Worm (Caenorhabditis elegans) whole organism, L4 larva: ENCODE results near the gene gbb-1.

Experiments used
- F37D6.2 ChIP-seq: sonication (generic microtip); optimal IDR thresholded peaks from 2 replicates; lab custom pipeline; 2016; ENCODE audit warnings: mild to moderate bottlenecking, missing genetic modification characterization, missing compliant biosample characterization
- F49E8.2 ChIP-seq: sonication (generic microtip); optimal IDR thresholded peaks from 2 replicates; lab custom pipeline; 2016; ENCODE audit warnings: missing compliant biosample characterization, mild to moderate bottlenecking, missing genetic modification characterization, borderline replicate concordance
- R02D3.7 ChIP-seq: fragments of 150-350 bp; sonication (generic microtip); optimal IDR thresholded peaks from 3 replicates; lab custom pipeline; 2014; ENCODE audit warnings: missing biosample characterization, missing genetic modification characterization
- T20F7.1 ChIP-seq: fragments of 200-800 bp; sonication (Bioruptor generic); optimal IDR thresholded peaks from 2 replicates; lab custom pipeline; 2018; ENCODE audit warnings: mild to moderate bottlenecking, missing genetic modification characterization, missing compliant biosample characterization
- Y5F2A.4 ChIP-seq: fragments of 200-800 bp; sonication (Bioruptor generic); optimal IDR thresholded peaks from 2 replicates; lab custom pipeline; 2018; ENCODE audit warnings: mild to moderate bottlenecking, missing genetic modification characterization, missing compliant biosample characterization
- Y75B8A.6 ChIP-seq: fragments of 200-800 bp; sonication (Bioruptor generic); IDR thresholded peaks from 2 replicates; pipeline ENCODE4 v1.3.6; 2022; ENCODE audit warnings: missing genetic modification reagents, missing genetic modification characterization, missing compliant biosample characterization
- aha-1 ChIP-seq: fragments of 150-350 bp; peaks from one replicate; lab custom pipeline; 2014; ENCODE audit warnings: missing biosample characterization, missing genetic modification characterization
- aly-2 ChIP-seq: sonication (generic microtip); optimal IDR thresholded peaks from 2 replicates; lab custom pipeline; 2018; ENCODE audit warnings: missing biosample characterization, missing genetic modification characterization
- arid-1 ChIP-seq: fragments of 200-800 bp; sonication (Bioruptor generic); conservative IDR thresholded peaks from 2 replicates; pipeline ENCODE4 v1.3.6; 2022; ENCODE audit warnings: missing genetic modification reagents, missing genetic modification characterization, missing compliant biosample characterization
- attf-4 ChIP-seq: sonication (generic microtip); optimal IDR thresholded peaks from 3 replicates; lab custom pipeline; 2017; ENCODE audit warnings: missing biosample characterization, missing genetic modification characterization
- ceh-20 ChIP-seq: fragments of 200-800 bp; sonication (Bioruptor generic); IDR thresholded peaks from 2 replicates; pipeline ENCODE4 v1.3.6; 2022; ENCODE audit warnings: missing genetic modification reagents, missing genetic modification characterization, missing compliant biosample characterization
- ceh-32 ChIP-seq: sonication (generic microtip); optimal IDR thresholded peaks from 2 replicates; lab custom pipeline; 2016; ENCODE audit warnings: mild to moderate bottlenecking, missing genetic modification characterization, missing compliant biosample characterization; ENCODE audit not compliant: poor library complexity
- ceh-44 ChIP-seq: fragments of 200-800 bp; sonication (Bioruptor generic); IDR thresholded peaks from 2 replicates; pipeline ENCODE4 v1.3.6; 2022; ENCODE audit warnings: missing genetic modification reagents, missing genetic modification characterization, missing compliant biosample characterization
- ceh-82 ChIP-seq: sonication (generic microtip); optimal IDR thresholded peaks from 2 replicates; lab custom pipeline; 2017; ENCODE audit warnings: missing biosample characterization, missing genetic modification characterization
- daf-16 ChIP-seq, 3 experiments: sonication (generic microtip); optimal IDR thresholded peaks; 2 replicates each; lab custom pipeline; 2016 to 2017; ENCODE audit warnings: missing genetic modification characterization in 3 of 3, missing genetic modification reagents in 3 of 3, mild to moderate bottlenecking in 2 of 3, missing compliant biosample characterization in 2 of 3, missing biosample characterization in 1 of 3, moderate library complexity in 1 of 3
- daf-19 ChIP-seq: fragments of 200-800 bp; sonication (Bioruptor generic); conservative IDR thresholded peaks from 2 replicates; pipeline ENCODE4 v1.3.6; 2022; ENCODE audit warnings: missing genetic modification characterization, missing compliant biosample characterization
- dmd-6 ChIP-seq: fragments of 200-800 bp; sonication (Bioruptor generic); IDR thresholded peaks from 2 replicates; pipeline ENCODE4 v1.3.6; 2022; ENCODE audit warnings: missing genetic modification reagents, missing genetic modification characterization, missing compliant biosample characterization
- dmd-8 ChIP-seq: fragments of 200-800 bp; sonication (Bioruptor generic); IDR thresholded peaks from 2 replicates; pipeline ENCODE4 v1.3.6; 2022; ENCODE audit warnings: missing genetic modification characterization, missing compliant biosample characterization
- dpl-1 ChIP-seq: fragments of 150-350 bp; optimal IDR thresholded peaks from 2 replicates; lab custom pipeline; 2014; ENCODE audit warnings: missing biosample characterization, missing genetic modification reagents, missing genetic modification characterization
- duxl-1 ChIP-seq: sonication (generic microtip); optimal IDR thresholded peaks from 2 replicates; lab custom pipeline; 2016; ENCODE audit warnings: mild to moderate bottlenecking, missing genetic modification characterization, moderate library complexity, missing compliant biosample characterization; ENCODE audit not compliant: poor library complexity
- dve-1 ChIP-seq: sonication (generic microtip); optimal IDR thresholded peaks from 2 replicates; lab custom pipeline; 2017; ENCODE audit warnings: antibody characterized with exemption, mild to moderate bottlenecking, missing genetic modification characterization, missing compliant biosample characterization; ENCODE audit not compliant: insufficient read depth
- egl-27 ChIP-seq: sonication (generic microtip); optimal IDR thresholded peaks from 3 replicates; lab custom pipeline; 2017; ENCODE audit warnings: missing biosample characterization, missing genetic modification reagents, missing genetic modification characterization
- egl-43 ChIP-seq: fragments of 200-800 bp; sonication (Bioruptor generic); IDR thresholded peaks from 2 replicates; pipeline ENCODE4 v1.3.6; 2022; ENCODE audit warnings: missing genetic modification reagents, missing genetic modification characterization, missing compliant biosample characterization
- fos-1 ChIP-seq: fragments of 150-350 bp; optimal IDR thresholded peaks from 2 replicates; lab custom pipeline; 2014; ENCODE audit warnings: missing biosample characterization, missing genetic modification characterization
- hif-1 ChIP-seq, 2 experiments: sonication (generic microtip); optimal IDR thresholded peaks; 2 replicates each; lab custom pipeline; 2016 to 2017; ENCODE audit warnings: missing compliant biosample characterization in 2 of 2, missing genetic modification characterization in 2 of 2, missing genetic modification reagents in 2 of 2, missing genotype in 2 of 2, mild to moderate bottlenecking in 1 of 2
- hlh-30 ChIP-seq: sonication (generic microtip); optimal IDR thresholded peaks from 2 replicates; lab custom pipeline; 2017; ENCODE audit warnings: antibody characterized with exemption, mild to moderate bottlenecking, missing genetic modification characterization, missing compliant biosample characterization; ENCODE audit not compliant: insufficient read depth
- hmg-1.1 ChIP-seq: fragments of 200-800 bp; sonication (Bioruptor generic); IDR thresholded peaks from 2 replicates; pipeline ENCODE4 v1.3.6; 2022; ENCODE audit warnings: missing genetic modification reagents, missing genetic modification characterization, missing compliant biosample characterization
- lin-1 ChIP-seq: fragments of 200-800 bp; sonication (Bioruptor generic); IDR thresholded peaks from 2 replicates; pipeline ENCODE4 v1.3.6; 2022; ENCODE audit warnings: missing genetic modification reagents, missing genetic modification characterization, missing compliant biosample characterization
- lsy-2 ChIP-seq, 2 experiments: fragments of 150-350 bp in 1 of 2; sonication (generic microtip) in 1 of 2; optimal IDR thresholded peaks; 2 replicates each; lab custom pipeline; 2014 to 2017; ENCODE audit warnings: missing biosample characterization in 2 of 2, missing genetic modification characterization in 2 of 2
- madf-9 ChIP-seq: fragments of 200-800 bp; sonication (Bioruptor generic); conservative IDR thresholded peaks from 2 replicates; pipeline ENCODE4 v1.3.6; 2022; ENCODE audit warnings: missing genetic modification reagents, missing genetic modification characterization, missing compliant biosample characterization
- mdl-1 ChIP-seq, 2 experiments: fragments of 150-350 bp in 1 of 2; sonication (generic microtip) in 1 of 2; optimal IDR thresholded peaks; 2 replicates each; lab custom pipeline; 2014 to 2017; ENCODE audit warnings: missing biosample characterization in 2 of 2, missing genetic modification characterization in 2 of 2
- mxl-2 ChIP-seq: fragments of 200-800 bp; sonication (Bioruptor generic); conservative IDR thresholded peaks from 2 replicates; pipeline ENCODE4 v1.3.6; 2022; ENCODE audit warnings: missing genetic modification reagents, missing genetic modification characterization, missing compliant biosample characterization
- mxl-3 ChIP-seq: fragments of 200-800 bp; sonication (Bioruptor generic); optimal IDR thresholded peaks from 2 replicates; lab custom pipeline; 2018; ENCODE audit warnings: mild to moderate bottlenecking, missing genetic modification characterization, missing compliant biosample characterization
- nhr-10 ChIP-seq: fragments of 150-350 bp; optimal IDR thresholded peaks from 2 replicates; lab custom pipeline; 2014; ENCODE audit warnings: missing biosample characterization, missing genetic modification characterization
- nhr-11 ChIP-seq: fragments of 150-350 bp; optimal IDR thresholded peaks from 2 replicates; lab custom pipeline; 2014; ENCODE audit warnings: missing biosample characterization, missing genetic modification characterization
- nhr-111 ChIP-seq: fragments of 200-800 bp; sonication (Bioruptor generic); optimal IDR thresholded peaks from 2 replicates; lab custom pipeline; 2018; ENCODE audit warnings: mild to moderate bottlenecking, missing genetic modification characterization, missing compliant biosample characterization
- nhr-76 ChIP-seq: fragments of 150-350 bp; optimal IDR thresholded peaks from 2 replicates; lab custom pipeline; 2014; ENCODE audit warnings: missing biosample characterization, missing genetic modification characterization
- nhr-77 ChIP-seq: fragments of 150-350 bp; optimal IDR thresholded peaks from 2 replicates; lab custom pipeline; 2014; ENCODE audit warnings: missing biosample characterization, missing genetic modification characterization
- pha-4 ChIP-seq, 2 experiments: fragments of 150-350 bp in 1 of 2; fragments of 200-800 bp in 1 of 2; sonication (Bioruptor generic) in 1 of 2; IDR thresholded peaks in 1 of 2; optimal IDR thresholded peaks in 1 of 2; 2 replicates each; pipeline versions ENCODE4 v1.3.6 to Lab custom; 2014 to 2022; ENCODE audit warnings: missing genetic modification characterization in 2 of 2, missing genetic modification reagents in 2 of 2, missing biosample characterization in 1 of 2, missing compliant biosample characterization in 1 of 2
- snpc-4 ChIP-seq: fragments of 150-350 bp; optimal IDR thresholded peaks from 2 replicates; lab custom pipeline; 2014; ENCODE audit warnings: missing biosample characterization, missing genetic modification characterization
- spr-1 ChIP-seq: sonication (generic microtip); optimal IDR thresholded peaks from 2 replicates; lab custom pipeline; 2016; ENCODE audit warnings: mild to moderate bottlenecking, missing genetic modification characterization, missing compliant biosample characterization
- spr-3 ChIP-seq: fragments of 200-800 bp; sonication (Bioruptor generic); optimal IDR thresholded peaks from 2 replicates; lab custom pipeline; 2018; ENCODE audit warnings: mild to moderate bottlenecking, missing genetic modification characterization, missing compliant biosample characterization
- unc-39 ChIP-seq: sonication (generic microtip); optimal IDR thresholded peaks from 2 replicates; lab custom pipeline; 2017; ENCODE audit warnings: missing biosample characterization, missing genetic modification characterization
- unc-62 ChIP-seq, 3 experiments: fragments of 150-350 bp in 1 of 3; sonication (generic microtip); optimal IDR thresholded peaks in 2 of 3; peaks in 1 of 3; 1 replicate in 1 of 3; 2 replicates in 2 of 3; lab custom pipeline; 2014 to 2017; ENCODE audit warnings: missing biosample characterization in 3 of 3, missing genetic modification characterization in 3 of 3, missing genetic modification reagents in 3 of 3, missing genotype in 1 of 3
- vab-7 ChIP-seq: fragments of 200-800 bp; sonication (Bioruptor generic); IDR thresholded peaks from 2 replicates; pipeline ENCODE4 v1.3.6; 2022; ENCODE audit warnings: missing genetic modification reagents, missing genetic modification characterization, missing compliant biosample characterization
- zag-1 ChIP-seq: fragments of 150-350 bp; optimal IDR thresholded peaks from 2 replicates; lab custom pipeline; 2014; ENCODE audit warnings: missing biosample characterization, missing genetic modification characterization
- zfp-3 ChIP-seq: fragments of 200-800 bp; sonication (Bioruptor generic); conservative IDR thresholded peaks from 2 replicates; pipeline ENCODE4 v1.3.6; 2022; ENCODE audit warnings: missing genetic modification reagents, missing genetic modification characterization, missing compliant biosample characterization
- zip-11 ChIP-seq: fragments of 200-800 bp; sonication (Bioruptor generic); IDR thresholded peaks from 2 replicates; pipeline ENCODE4 v1.3.6; 2022; ENCODE audit warnings: missing genetic modification characterization, missing compliant biosample characterization

gbb-1 gene

DNA sequence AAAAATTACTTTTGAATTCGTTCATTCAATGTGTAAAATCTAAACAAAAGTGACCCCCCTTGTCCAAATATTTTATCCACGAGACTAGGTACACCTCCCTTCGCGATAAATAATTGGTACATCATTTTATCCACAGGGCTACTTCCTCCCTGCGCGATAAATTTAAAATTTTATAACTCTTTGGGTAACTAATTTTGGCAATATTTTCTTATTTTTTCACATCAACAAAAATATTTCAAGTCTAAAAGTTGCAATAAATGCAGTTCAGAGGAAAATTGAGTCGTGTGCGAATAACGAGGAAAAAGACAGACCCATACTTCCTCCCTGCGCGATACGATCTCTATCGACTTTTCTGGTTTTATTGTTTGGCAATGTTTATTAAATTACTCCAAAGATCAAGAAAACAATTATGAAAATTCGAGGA is 39.3 kb downstream of the gbb-1 start (continued):
- TF ChIP-seq nhr-76 (tag; lab: Kevin White, UChicago) (peak; percentile 90), egl-43 (GFP tag; lab: Robert Waterston, UW) (peak; percentile 97), madf-9 (peak; percentile 97), unc-39 (no peak), F49E8.2 (tag; lab: Kevin White, UChicago) (peak; percentile 54), mdl-1 (tag; optimal IDR thresholded peaks at IDR 0.05; lab: Kevin White, UChicago) (peak; percentile 90 to 94), snpc-4 (tag; lab: Kevin White, UChicago) (peak; percentile 15), nhr-77 (tag; lab: Kevin White, UChicago) (peak; percentile 99), egl-27 (tag; lab: Kevin White, UChicago) (peak; percentile 100), aly-2 (tag; lab: Kevin White, UChicago) (no peak), duxl-1 (tag; lab: Kevin White, UChicago) (peak; percentile 99), zfp-3 (GFP tag; lab: Robert Waterston, UW) (peak; percentile 94), spr-1 (peak; percentile 98), unc-62 (GFP tag; optimal IDR thresholded peaks at IDR 0.05 in 1 of 2; lab: Kevin White, UChicago) (peak; percentile 87 to 99), unc-62 (tag; optimal IDR thresholded peaks at IDR 0.05; lab: Kevin White, UChicago) (peak; percentile 81), mxl-2 (GFP tag; lab: Robert Waterston, UW) (peak; percentile 84), attf-4 (tag; lab: Kevin White, UChicago) (peak; percentile 79), daf-16 (GFP tag; optimal IDR thresholded peaks at IDR 0.05; lab: Kevin White, UChicago) (peak; percentile 96 to 99), daf-16 (tag; optimal IDR thresholded peaks at IDR 0.05; lab: Kevin White, UChicago) (peak; percentile 97), Y5F2A.4 (GFP tag; lab: Kevin White, UChicago) (peak; percentile 90), zip-11 (GFP tag; lab: Robert Waterston, UW) (0 out of 2 replicates have a peak, but pooled peaks have one; percentile 25), dve-1 (tag; lab: Kevin White, UChicago) (peak; percentile 100), dmd-8 (peak; percentile 87), dpl-1 (GFP tag; lab: Kevin White, UChicago) (peak; percentile 72), F37D6.2 (peak; percentile 99), nhr-11 (tag; lab: Kevin White, UChicago) (peak; percentile 98), ceh-32 (tag; lab: Kevin White, UChicago) (peak; percentile 91), hmg-1.1 (peak; percentile 100), hif-1 (tag; optimal IDR thresholded peaks at IDR 0.05; lab: Kevin White, UChicago) (peak; percentile 77 to 86), vab-7 (peak; percentile 94), ceh-44 (GFP tag; lab: Robert Waterston, UW) (peak; percentile 13; the same call in 1 of the 2 replicates), arid-1 (GFP tag; lab: Robert Waterston, UW) (no peak; the same call in 1 of the 2 replicates), hlh-30 (tag; lab: Kevin White, UChicago) (peak; percentile 95), ceh-20 (GFP tag; lab: Robert Waterston, UW) (peak; percentile 98), nhr-111 (GFP tag; lab: Kevin White, UChicago) (peak; percentile 50), lsy-2 (tag; optimal IDR thresholded peaks at IDR 0.05; lab: Kevin White, UChicago) (peak; percentile 96 to 98), R02D3.7 (tag; lab: Kevin White, UChicago) (peak; percentile 13), zag-1 (tag; lab: Kevin White, UChicago) (peak; percentile 94), spr-3 (GFP tag; lab: Kevin White, UChicago) (peak; percentile 98), mxl-3 (GFP tag; lab: Kevin White, UChicago) (peak; percentile 92), aha-1 (tag; lab: Kevin White, UChicago) (peak; percentile 100), pha-4 (GFP tag; IDR thresholded peaks at IDR 0.05; lab: Robert Waterston, UW) (peak; percentile 97), pha-4 (tag; optimal IDR thresholded peaks at IDR 0.05; lab: Kevin White, UChicago) (peak; percentile 96), ceh-82 (tag; lab: Kevin White, UChicago) (peak; percentile 60), nhr-10 (tag; lab: Kevin White, UChicago) (peak; percentile 98), Y75B8A.6 (GFP tag; lab: Robert Waterston, UW) (peak; percentile 85), fos-1 (tag; lab: Kevin White, UChicago) (peak; percentile 89), T20F7.1 (peak; percentile 94), lin-1 (GFP tag; lab: Robert Waterston, UW) (peak; percentile 75), daf-19 (no peak), dmd-6 (GFP tag; lab: Robert Waterston, UW) (peak; percentile 97)
